Fruit fly (Drosophila melanogaster) whole organism, embryonic: ENCODE measurements around the gene Egfrap.

Source experiments
- Adf1 ChIP-seq: fragments of 200-800 bp; sonication (Bioruptor generic); IDR thresholded peaks from 2 replicates; pipeline ENCODE4 v1.3.6; 2022; ENCODE audit warnings: missing biosample characterization, missing genetic modification characterization
- BEAF-32 ChIP-seq: fragments of 200-800 bp; sonication (Bioruptor generic); optimal IDR thresholded peaks from 3 replicates; lab custom pipeline; 2017; ENCODE audit warnings: missing biosample characterization, missing genetic modification characterization, mild to moderate bottlenecking, moderate library complexity, missing genetic modification reagents
- BtbVII ChIP-seq: fragments of 200-800 bp; sonication (Bioruptor generic); optimal IDR thresholded peaks from 3 replicates; lab custom pipeline; 2017; ENCODE audit warnings: missing biosample characterization, mild to moderate bottlenecking, missing genetic modification characterization
- CG11085 ChIP-seq: fragments of 200-800 bp; sonication (Bioruptor generic); IDR thresholded peaks from 2 replicates; pipeline ENCODE4 v1.3.6; 2022; ENCODE audit warnings: missing biosample characterization, missing genetic modification characterization
- CG11093 ChIP-seq: fragments of 200-800 bp; sonication (Bioruptor generic); IDR thresholded peaks from 3 replicates; pipeline ENCODE4 v1.3.6; 2022; ENCODE audit warnings: missing biosample characterization, missing genetic modification characterization
- CG11504 ChIP-seq: fragments of 200-800 bp; sonication (Bioruptor generic); optimal IDR thresholded peaks from 3 replicates; lab custom pipeline; 2019; ENCODE audit warnings: missing biosample characterization, mild to moderate bottlenecking, missing genetic modification characterization, moderate library complexity
- CG12391 ChIP-seq: fragments of 200-800 bp; sonication (Bioruptor generic); optimal IDR thresholded peaks from 3 replicates; lab custom pipeline; 2018; ENCODE audit warnings: missing biosample characterization, mild to moderate bottlenecking, missing genetic modification characterization, moderate library complexity
- CG12659 ChIP-seq: fragments of 200-800 bp; sonication (Bioruptor generic); optimal IDR thresholded peaks from 3 replicates; lab custom pipeline; 2017; ENCODE audit warnings: mild to moderate bottlenecking, missing biosample characterization, missing genetic modification reagents, missing genetic modification characterization
- CG13287 ChIP-seq: fragments of 200-800 bp; sonication (Bioruptor generic); IDR thresholded peaks from 2 replicates; pipeline ENCODE4 v1.3.6; 2022; ENCODE audit warnings: missing biosample characterization, missing genetic modification characterization; ENCODE audit not compliant: partially characterized antibody
- CG14710 ChIP-seq: fragments of 200-800 bp; sonication (Bioruptor generic); optimal IDR thresholded peaks from 3 replicates; lab custom pipeline; 2019; ENCODE audit warnings: missing biosample characterization, mild to moderate bottlenecking, missing genetic modification characterization, moderate library complexity
- CG15514 ChIP-seq: fragments of 200-800 bp; sonication (Bioruptor generic); optimal IDR thresholded peaks from 3 replicates; lab custom pipeline; 2017; ENCODE audit warnings: missing biosample characterization, missing genetic modification characterization, mild to moderate bottlenecking, moderate library complexity, missing genetic modification reagents
- CG1603 ChIP-seq: fragments of 200-800 bp; sonication (Bioruptor generic); optimal IDR thresholded peaks from 2 replicates; lab custom pipeline; 2019; ENCODE audit warnings: missing biosample characterization, mild to moderate bottlenecking, missing genetic modification characterization, moderate library complexity
- CG17361 ChIP-seq: fragments of 200-800 bp; sonication (Bioruptor generic); IDR thresholded peaks from 3 replicates; pipeline ENCODE4 v1.3.6; 2022; ENCODE audit warnings: missing biosample characterization, missing genetic modification characterization
- CG17802 ChIP-seq: fragments of 200-800 bp; sonication (Bioruptor generic); optimal IDR thresholded peaks from 2 replicates; lab custom pipeline; 2018; ENCODE audit warnings: missing biosample characterization, mild to moderate bottlenecking, missing genetic modification characterization, moderate library complexity
- CG1832 ChIP-seq: fragments of 200-800 bp; sonication (Bioruptor generic); optimal IDR thresholded peaks from 2 replicates; lab custom pipeline; 2017; ENCODE audit warnings: missing biosample characterization, mild to moderate bottlenecking, missing genetic modification characterization, inconsistent platforms
- CG30020 ChIP-seq: fragments of 200-800 bp; optimal IDR thresholded peaks from 2 replicates; lab custom pipeline; 2019; ENCODE audit warnings: missing biosample characterization, mild to moderate bottlenecking, missing genetic modification characterization, moderate library complexity
- CG3847 ChIP-seq: fragments of 200-800 bp; sonication (Bioruptor generic); IDR thresholded peaks from 2 replicates; pipeline ENCODE4 v1.3.6; 2022; ENCODE audit warnings: missing biosample characterization, missing genetic modification characterization
- CG6791 ChIP-seq: fragments of 200-800 bp; sonication (Bioruptor generic); IDR thresholded peaks from 3 replicates; pipeline ENCODE4 v1.3.6; 2022; ENCODE audit warnings: missing biosample characterization, missing genetic modification characterization; ENCODE audit not compliant: partially characterized antibody
- CG8089 ChIP-seq: fragments of 200-800 bp; sonication (Bioruptor generic); optimal IDR thresholded peaks from 3 replicates; lab custom pipeline; 2016; ENCODE audit warnings: missing biosample characterization, missing genetic modification characterization
- CG8924 ChIP-seq: fragments of 200-800 bp; optimal IDR thresholded peaks from 3 replicates; lab custom pipeline; 2019; ENCODE audit warnings: missing biosample characterization, mild to moderate bottlenecking, missing genetic modification characterization, moderate library complexity
- CG9609 ChIP-seq: fragments of 200-800 bp; sonication (Bioruptor generic); optimal IDR thresholded peaks from 3 replicates; lab custom pipeline; 2016; ENCODE audit warnings: missing biosample characterization, missing genetic modification characterization
- CTCF ChIP-seq: fragments of 200-800 bp; sonication (Bioruptor generic); optimal IDR thresholded peaks from 2 replicates; lab custom pipeline; 2017; ENCODE audit warnings: missing biosample characterization, mild to moderate bottlenecking, missing genetic modification characterization, moderate library complexity
- D19A ChIP-seq: fragments of 200-800 bp; optimal IDR thresholded peaks from 3 replicates; lab custom pipeline; 2019; ENCODE audit warnings: missing biosample characterization, mild to moderate bottlenecking, missing genetic modification characterization, moderate library complexity
- Dek ChIP-seq: fragments of 200-800 bp; sonication (Bioruptor generic); optimal IDR thresholded peaks from 3 replicates; lab custom pipeline; 2019; ENCODE audit warnings: missing biosample characterization, mild to moderate bottlenecking, missing genetic modification characterization, moderate library complexity
- HLH3B ChIP-seq: fragments of 200-800 bp; sonication (Bioruptor generic); IDR thresholded peaks from 2 replicates; pipeline ENCODE4 v1.3.6; 2022; ENCODE audit warnings: missing biosample characterization, missing genetic modification characterization
- HLH4C ChIP-seq: fragments of 200-800 bp; sonication (Bioruptor generic); IDR thresholded peaks from 3 replicates; pipeline ENCODE4 v1.3.6; 2022; ENCODE audit warnings: missing biosample characterization, missing genetic modification characterization; ENCODE audit not compliant: partially characterized antibody
- HmgD ChIP-seq: fragments of 200-800 bp; sonication (Bioruptor generic); optimal IDR thresholded peaks from 3 replicates; lab custom pipeline; 2016; ENCODE audit warnings: missing biosample characterization, missing genetic modification characterization
- HmgZ ChIP-seq: fragments of 200-800 bp; sonication (Bioruptor generic); optimal IDR thresholded peaks from 2 replicates; lab custom pipeline; 2018; ENCODE audit warnings: missing biosample characterization, mild to moderate bottlenecking, missing genetic modification characterization
- Jarid2 ChIP-seq: fragments of 200-800 bp; sonication (Bioruptor generic); optimal IDR thresholded peaks from 3 replicates; lab custom pipeline; 2017; ENCODE audit warnings: mild to moderate bottlenecking, missing biosample characterization, missing genetic modification reagents, missing genetic modification characterization
- MBD-R2 ChIP-seq: fragments of 200-800 bp; sonication (Bioruptor generic); IDR thresholded peaks from 2 replicates; pipeline ENCODE4 v1.3.6; 2022; ENCODE audit warnings: missing biosample characterization, missing genetic modification characterization
- MESR4 ChIP-seq: fragments of 200-800 bp; sonication (Bioruptor generic); optimal IDR thresholded peaks from 2 replicates; lab custom pipeline; 2018; ENCODE audit warnings: missing biosample characterization, mild to moderate bottlenecking, missing genetic modification characterization, moderate library complexity
- Pdp1 ChIP-seq, 2 experiments: fragments of 200-800 bp; sonication (Bioruptor generic); optimal IDR thresholded peaks; 3 replicates each; lab custom pipeline; 2016; ENCODE audit warnings: missing biosample characterization in 2 of 2, missing genetic modification characterization in 2 of 2, mild to moderate bottlenecking in 1 of 2, moderate library complexity in 1 of 2
- Rfx ChIP-seq: fragments of 200-800 bp; sonication (Bioruptor generic); IDR thresholded peaks from 2 replicates; pipeline ENCODE4 v1.3.6; 2022; ENCODE audit warnings: missing biosample characterization, missing genetic modification characterization
- Scr ChIP-seq: fragments of 200-800 bp; sonication (Bioruptor generic); IDR thresholded peaks from 2 replicates; pipeline ENCODE4 v1.3.6; 2022; ENCODE audit warnings: missing biosample characterization, missing genetic modification characterization; ENCODE audit not compliant: partially characterized antibody
- Sry-β ChIP-seq: fragments of 200-800 bp; sonication (Bioruptor generic); optimal IDR thresholded peaks from 2 replicates; lab custom pipeline; 2018; ENCODE audit warnings: missing biosample characterization, mild to moderate bottlenecking, missing genetic modification characterization, moderate library complexity
- ac ChIP-seq: fragments of 200-800 bp; sonication (Bioruptor generic); optimal IDR thresholded peaks from 3 replicates; lab custom pipeline; 2017; ENCODE audit warnings: missing biosample characterization, mild to moderate bottlenecking, missing genetic modification characterization
- amos ChIP-seq: fragments of 200-800 bp; sonication (Bioruptor generic); IDR thresholded peaks from 2 replicates; pipeline ENCODE4 v1.3.6; 2022; ENCODE audit warnings: missing biosample characterization, missing genetic modification characterization; ENCODE audit not compliant: partially characterized antibody
- ash1 ChIP-seq: fragments of 200-800 bp; sonication (Bioruptor generic); optimal IDR thresholded peaks from 2 replicates; lab custom pipeline; 2018; ENCODE audit warnings: missing biosample characterization, mild to moderate bottlenecking, missing genetic modification characterization
- chinmo ChIP-seq: fragments of 200-800 bp; sonication (Bioruptor generic); IDR thresholded peaks from 4 replicates; pipeline ENCODE4 v1.3.6; 2022; ENCODE audit warnings: missing biosample characterization, missing genetic modification characterization; ENCODE audit not compliant: partially characterized antibody
- chn ChIP-seq: fragments of 200-800 bp; sonication (Bioruptor generic); optimal IDR thresholded peaks from 2 replicates; lab custom pipeline; 2016; ENCODE audit warnings: missing biosample characterization, missing genetic modification characterization
- eyg ChIP-seq: fragments of 200-800 bp; sonication (Bioruptor generic); optimal IDR thresholded peaks from 3 replicates; lab custom pipeline; 2016; ENCODE audit warnings: missing biosample characterization, missing genetic modification characterization
- hkb ChIP-seq, 2 experiments: fragments of 200-800 bp in 1 of 2; fragments of >200 bp in 1 of 2; sonication (Bioruptor generic) in 1 of 2; IDR thresholded peaks in 1 of 2; optimal IDR thresholded peaks in 1 of 2; 2 replicates each; pipeline versions ENCODE4 v1.3.6 to Lab custom; 2017 to 2022; ENCODE audit warnings: missing biosample characterization in 1 of 2, missing genetic modification characterization in 1 of 2
- row ChIP-seq: fragments of 200-800 bp; sonication (Bioruptor generic); IDR thresholded peaks from 3 replicates; pipeline ENCODE4 v1.3.6; 2022; ENCODE audit warnings: missing biosample characterization, missing genetic modification characterization
- sisA ChIP-seq: fragments of 200-800 bp; sonication (Bioruptor generic); IDR thresholded peaks from 2 replicates; pipeline ENCODE4 v1.3.6; 2022; ENCODE audit warnings: missing biosample characterization, missing genetic modification characterization
- sna ChIP-seq: fragments of 200-800 bp; sonication (Bioruptor generic); IDR thresholded peaks from 2 replicates; pipeline ENCODE4 v1.3.6; 2022; ENCODE audit warnings: missing biosample characterization, missing genetic modification characterization; ENCODE audit not compliant: partially characterized antibody
- ssp ChIP-seq: fragments of 200-800 bp; sonication (Bioruptor generic); IDR thresholded peaks from 2 replicates; pipeline ENCODE4 v1.3.6; 2022; ENCODE audit warnings: missing biosample characterization, missing genetic modification characterization
- tgo ChIP-seq: fragments of 200-800 bp; sonication (Bioruptor generic); IDR thresholded peaks from 3 replicates; pipeline ENCODE4 v1.3.6; 2022; ENCODE audit warnings: missing biosample characterization, missing genetic modification characterization
- vnd ChIP-seq: fragments of 200-800 bp; sonication (Bioruptor generic); IDR thresholded peaks from 3 replicates; pipeline ENCODE4 v1.3.6; 2022; ENCODE audit warnings: missing biosample characterization, missing genetic modification characterization; ENCODE audit not compliant: partially characterized antibody
- zfh2 ChIP-seq: fragments of 200-800 bp; sonication (Bioruptor generic); optimal IDR thresholded peaks from 2 replicates; lab custom pipeline; 2016; ENCODE audit warnings: missing biosample characterization, missing genetic modification characterization

Gene Egfrap

dm6 chr3L:5932363-5932914, 18.0 kb downstream of the Egfrap start, which contains the start of gene Rcc1 (continued):
- TF ChIP-seq CG3847 (GFP tag; lab: Robert Waterston, UW) (peak; percentile 27; the same call in 1 of the 2 replicates), HmgZ (tag; lab: Kevin White, UChicago) (peak; percentile 72), Jarid2 (GFP tag; lab: Kevin White, UChicago) (no peak), Dek (tag; lab: Kevin White, UChicago) (no peak), row (peak; percentile 53), CG1832 (GFP tag; lab: Kevin White, UChicago) (no peak), sna (GFP tag; lab: Robert Waterston, UW) (no peak), Sry-β (GFP tag; lab: Kevin White, UChicago) (peak; percentile 99), CG11085 (no peak), CG30020 (tag; lab: Kevin White, UChicago) (peak; percentile 49), sisA (GFP tag; lab: Robert Waterston, UW) (no peak), CG1603 (tag; lab: Kevin White, UChicago) (peak; percentile 80), CG12659 (GFP tag; lab: Kevin White, UChicago) (peak; percentile 48), Scr (GFP tag; lab: Robert Waterston, UW) (peak; percentile 70), amos (peak; percentile 45), CG15514 (GFP tag; lab: Kevin White, UChicago) (peak; percentile 90), CG12391 (tag; lab: Kevin White, UChicago) (no peak), MESR4 (GFP tag; lab: Kevin White, UChicago) (peak; percentile 61), CG13287 (GFP tag; lab: Robert Waterston, UW) (peak; percentile 78), CG11093 (no peak), MBD-R2 (GFP tag; lab: Robert Waterston, UW) (peak; percentile 72), hkb (optimal IDR thresholded peaks at IDR 0.05; lab: Kevin White, UChicago) (peak; percentile 90), hkb (GFP tag; IDR thresholded peaks at IDR 0.05; lab: Robert Waterston, UW) (no peak), BtbVII (no peak), eyg (GFP tag; lab: Kevin White, UChicago) (no peak), CG14710 (tag; lab: Kevin White, UChicago) (peak; percentile 86), zfh2 (GFP tag; lab: Kevin White, UChicago) (peak; percentile 15), Pdp1 (GFP tag; optimal IDR thresholded peaks at IDR 0.05; lab: Kevin White, UChicago) (peak in 1 of 2 experiments; percentile 28), chn (GFP tag; lab: Kevin White, UChicago) (peak; percentile 3), CG17361 (no peak), CG8924 (tag; lab: Kevin White, UChicago) (no peak), HmgD (GFP tag; lab: Kevin White, UChicago) (peak; percentile 75), tgo (GFP tag; lab: Robert Waterston, UW) (no peak), vnd (GFP tag; lab: Robert Waterston, UW) (peak; percentile 59), ac (GFP tag; lab: Kevin White, UChicago) (peak; percentile 16), CG17802 (tag; lab: Kevin White, UChicago) (no peak), CG8089 (GFP tag; lab: Kevin White, UChicago) (no peak), BEAF-32 (GFP tag; lab: Kevin White, UChicago) (peak; percentile 74), CTCF (GFP tag; lab: Kevin White, UChicago) (peak; percentile 64), D19A (no peak), HLH3B (GFP tag; lab: Robert Waterston, UW) (no peak), ash1 (GFP tag; lab: Kevin White, UChicago) (no peak), HLH4C (GFP tag; lab: Robert Waterston, UW) (peak; percentile 85), CG11504 (tag; lab: Kevin White, UChicago) (peak; percentile 53), Rfx (GFP tag; lab: Robert Waterston, UW) (no peak), CG9609 (GFP tag; lab: Kevin White, UChicago) (peak; percentile 8), Adf1 (GFP tag; lab: Robert Waterston, UW) (peak; percentile 40; the same call in 1 of the 2 replicates), chinmo (0 out of 4 replicates have a peak, but pooled peaks have one; percentile 69), ssp (GFP tag; lab: Robert Waterston, UW) (peak; percentile 63), CG6791 (GFP tag; lab: Robert Waterston, UW) (0 out of 3 replicates have a peak, but pooled peaks have one; percentile 46)
